Worm (Caenorhabditis elegans): ENCODE results near the gene T25E12.16.

Gene T25E12.16

ce11 chrV:16779281-16779597, 45.7 kb upstream of the T25E12.16 start:
- TF ChIP-seq sdc-2 (tag; optimal IDR thresholded peaks at IDR 0.05) (no peak), hlh-13 (GFP tag; optimal IDR thresholded peaks at IDR 0.05) (no peak), lin-11 (tag; optimal IDR thresholded peaks at IDR 0.05) (no peak), nhr-232 (tag; optimal IDR thresholded peaks at IDR 0.05) (no peak), tbx-2 (tag; optimal IDR thresholded peaks at IDR 0.05) (no peak), ceh-9 (tag; optimal IDR thresholded peaks at IDR 0.05) (no peak), sox-2 (GFP tag; IDR thresholded peaks at IDR 0.05) (no peak), unc-55 (GFP tag; optimal IDR thresholded peaks at IDR 0.05) (no peak), che-1 (tag; optimal IDR thresholded peaks at IDR 0.05) (no peak), ama-1 (optimal IDR thresholded peaks at IDR 0.05) (no peak), K02D7.2 (tag; optimal IDR thresholded peaks at IDR 0.05) (no peak), tbx-7 (tag; optimal IDR thresholded peaks at IDR 0.05) (no peak)

ce11 chrV:16778540-16779280, 45.1 kb upstream of the T25E12.16 start:
- no peak for TF ChIP-seq unc-55 (GFP tag; optimal IDR thresholded peaks at IDR 0.05)
- no peak for TF ChIP-seq npax-4 (tag; optimal IDR thresholded peaks at IDR 0.05)
- TF ChIP-seq ceh-18 (tag; optimal IDR thresholded peaks at IDR 0.05), result no peak
- no peak for TF ChIP-seq lim-6 (tag; optimal IDR thresholded peaks at IDR 0.05)
- no peak for TF ChIP-seq madf-2 (tag; optimal IDR thresholded peaks at IDR 0.05)
- no peak for TF ChIP-seq unc-42 (tag; optimal IDR thresholded peaks at IDR 0.05)
- no peak for TF ChIP-seq ceh-31 (tag; optimal IDR thresholded peaks at IDR 0.05)
- no peak for TF ChIP-seq elt-2 (tag; optimal IDR thresholded peaks at IDR 0.05)
- TF ChIP-seq lin-11 (tag; optimal IDR thresholded peaks at IDR 0.05), result no peak
- TF ChIP-seq nhr-11 (tag; optimal IDR thresholded peaks at IDR 0.05), result no peak

DNA sequence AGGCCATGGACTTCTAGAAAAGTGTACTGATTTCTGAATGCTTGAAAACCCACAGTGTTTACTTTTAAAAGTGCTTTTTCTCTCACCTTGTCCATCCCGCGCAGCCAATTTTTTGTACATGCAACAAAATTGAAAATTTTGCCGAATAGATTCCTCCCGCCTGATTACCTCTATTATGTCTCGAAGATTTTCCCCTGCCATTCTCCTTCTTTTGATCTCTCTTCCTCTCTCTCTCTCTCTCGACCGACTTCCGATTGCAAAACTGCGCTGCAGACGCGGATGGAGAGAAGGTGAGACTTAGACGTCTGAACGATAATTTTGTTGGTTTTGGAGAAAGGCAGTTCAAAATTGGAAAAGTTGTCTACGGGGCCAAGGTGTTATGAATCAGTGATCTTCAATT, 40.8 kb upstream of the T25E12.16 start:
- TF ChIP-seq eyg-1 (tag; optimal IDR thresholded peaks at IDR 0.05) (no peak), K02D7.2 (tag; optimal IDR thresholded peaks at IDR 0.05) (no peak), ceh-19 (GFP tag; optimal IDR thresholded peaks at IDR 0.05) (no peak), elt-4 (tag; optimal IDR thresholded peaks at IDR 0.05) (no peak), ama-1 (optimal IDR thresholded peaks at IDR 0.05) (no peak), hlh-13 (GFP tag; optimal IDR thresholded peaks at IDR 0.05) (no peak), tbx-2 (tag; optimal IDR thresholded peaks at IDR 0.05) (no peak), elt-2 (tag; optimal IDR thresholded peaks at IDR 0.05) (no peak), nhr-232 (tag; optimal IDR thresholded peaks at IDR 0.05) (no peak), unc-42 (tag; optimal IDR thresholded peaks at IDR 0.05) (no peak), rnt-1 (tag; optimal IDR thresholded peaks at IDR 0.05) (no peak), zip-5 (tag; optimal IDR thresholded peaks at IDR 0.05) (no peak), ceh-48 (tag; optimal IDR thresholded peaks at IDR 0.05) (no peak), hlh-8 (tag; optimal IDR thresholded peaks at IDR 0.05) (no peak), ztf-16 (tag; optimal IDR thresholded peaks at IDR 0.05) (no peak)

- TF ChIP-seq hlh-6 (tag; optimal IDR thresholded peaks at IDR 0.05) (no peak), elt-4 (tag; optimal IDR thresholded peaks at IDR 0.05) (no peak), tbx-7 (tag; optimal IDR thresholded peaks at IDR 0.05) (no peak), eyg-1 (tag; optimal IDR thresholded peaks at IDR 0.05) (no peak), sox-4 (tag; optimal IDR thresholded peaks at IDR 0.05) (no peak)
These were observed 26.4 kb upstream of the T25E12.16 start for ce11 chrV:16759937-16760336.

ce11 chrV:16756166-16756565, 22.6 kb upstream of the T25E12.16 start:
- TF ChIP-seq nfya-1 (tag; optimal IDR thresholded peaks at IDR 0.05) (peak; percentile 71), dve-1 (tag; optimal IDR thresholded peaks at IDR 0.05) (no peak)

All from whole organism, late embryonic.